Fruit fly (Drosophila melanogaster) whole organism, embryonic: ENCODE data around the gene ppl.

ENCODE experiments used
- Asciz ChIP-seq: fragments of 200-800 bp; sonication (Bioruptor generic); optimal IDR thresholded peaks from 2 replicates; lab custom pipeline; 2017; ENCODE audit warnings: missing biosample characterization, mild to moderate bottlenecking, missing genetic modification characterization, missing genetic modification reagents
- C15 ChIP-seq: fragments of 200-800 bp; sonication (Bioruptor generic); IDR thresholded peaks from 3 replicates; pipeline ENCODE4 v1.3.6; 2022; ENCODE audit warnings: missing biosample characterization, missing genetic modification characterization
- CG1024 ChIP-seq: fragments of 200-800 bp; sonication (Bioruptor generic); IDR thresholded peaks from 2 replicates; pipeline ENCODE4 v1.3.6; 2022; ENCODE audit warnings: missing biosample characterization, missing genetic modification characterization
- CG11093 ChIP-seq: fragments of 200-800 bp; sonication (Bioruptor generic); IDR thresholded peaks from 3 replicates; pipeline ENCODE4 v1.3.6; 2022; ENCODE audit warnings: missing biosample characterization, missing genetic modification characterization
- CG13123 ChIP-seq: fragments of 200-800 bp; sonication (Bioruptor generic); optimal IDR thresholded peaks from 2 replicates; lab custom pipeline; 2016; ENCODE audit warnings: missing biosample characterization, missing genetic modification characterization
- CG14710 ChIP-seq: fragments of 200-800 bp; sonication (Bioruptor generic); optimal IDR thresholded peaks from 3 replicates; lab custom pipeline; 2019; ENCODE audit warnings: missing biosample characterization, mild to moderate bottlenecking, missing genetic modification characterization, moderate library complexity
- CG14965 ChIP-seq: fragments of 200-800 bp; sonication (Bioruptor generic); optimal IDR thresholded peaks from 2 replicates; lab custom pipeline; 2016; ENCODE audit warnings: missing biosample characterization, missing genetic modification characterization, borderline replicate concordance
- CG16813 ChIP-seq: fragments of 200-800 bp; sonication (Bioruptor generic); IDR thresholded peaks from 3 replicates; pipeline ENCODE4 v1.3.6; 2022; ENCODE audit warnings: missing biosample characterization, missing genetic modification characterization; ENCODE audit not compliant: partially characterized antibody
- CG1832 ChIP-seq: fragments of 200-800 bp; sonication (Bioruptor generic); optimal IDR thresholded peaks from 2 replicates; lab custom pipeline; 2017; ENCODE audit warnings: missing biosample characterization, mild to moderate bottlenecking, missing genetic modification characterization, inconsistent platforms
- CG2202 ChIP-seq: fragments of 200-800 bp; sonication (Bioruptor generic); optimal IDR thresholded peaks from 2 replicates; lab custom pipeline; 2018; ENCODE audit warnings: missing biosample characterization, mild to moderate bottlenecking, missing genetic modification characterization
- CG2678 ChIP-seq: fragments of 200-800 bp; sonication (Bioruptor generic); optimal IDR thresholded peaks from 3 replicates; lab custom pipeline; 2019; ENCODE audit warnings: missing biosample characterization, mild to moderate bottlenecking, missing genetic modification characterization, moderate library complexity
- CG30403 ChIP-seq: fragments of 200-800 bp; sonication (Bioruptor generic); optimal IDR thresholded peaks from 3 replicates; lab custom pipeline; 2016; ENCODE audit warnings: missing biosample characterization, missing genetic modification characterization
- CG3065 ChIP-seq: fragments of 200-800 bp; sonication (Bioruptor generic); optimal IDR thresholded peaks from 2 replicates; lab custom pipeline; 2016; ENCODE audit warnings: missing biosample characterization, missing genetic modification characterization
- CG34422 ChIP-seq: fragments of 200-800 bp; sonication (Bioruptor generic); IDR thresholded peaks from 3 replicates; pipeline ENCODE4 v1.3.6; 2022; ENCODE audit warnings: missing biosample characterization, missing genetic modification characterization
- CG8944 ChIP-seq: fragments of 200-800 bp; sonication (Bioruptor generic); optimal IDR thresholded peaks from 3 replicates; lab custom pipeline; 2016; ENCODE audit warnings: missing biosample characterization, missing genetic modification characterization
- CG9727 ChIP-seq: fragments of 200-800 bp; sonication (Bioruptor generic); optimal IDR thresholded peaks from 3 replicates; lab custom pipeline; 2017; ENCODE audit warnings: missing biosample characterization, mild to moderate bottlenecking, missing genetic modification characterization
- CoRest ChIP-seq: fragments of 200-800 bp; sonication (Bioruptor generic); optimal IDR thresholded peaks from 3 replicates; lab custom pipeline; 2018; ENCODE audit warnings: missing biosample characterization, mild to moderate bottlenecking, missing genetic modification characterization, moderate library complexity
- D19B ChIP-seq: fragments of 200-800 bp; sonication (Bioruptor generic); optimal IDR thresholded peaks from 2 replicates; lab custom pipeline; 2017; ENCODE audit warnings: missing biosample characterization, mild to moderate bottlenecking, missing genetic modification characterization
- E2f2 ChIP-seq: fragments of 200-800 bp; sonication (Bioruptor generic); IDR thresholded peaks from 2 replicates; pipeline ENCODE4 v1.3.6; 2022; ENCODE audit warnings: missing biosample characterization, missing genetic modification characterization
- Hr39 ChIP-seq: fragments of >200 bp; optimal IDR thresholded peaks from 2 replicates; lab custom pipeline; 2017
- Hsf ChIP-seq: fragments of 200-800 bp; sonication (Bioruptor generic); optimal IDR thresholded peaks from 3 replicates; lab custom pipeline; 2016; ENCODE audit warnings: missing biosample characterization, missing genetic modification characterization
- Jarid2 ChIP-seq: fragments of 200-800 bp; sonication (Bioruptor generic); optimal IDR thresholded peaks from 3 replicates; lab custom pipeline; 2017; ENCODE audit warnings: mild to moderate bottlenecking, missing biosample characterization, missing genetic modification reagents, missing genetic modification characterization
- Lhr ChIP-seq: fragments of 200-800 bp; sonication (Bioruptor generic); optimal IDR thresholded peaks from 3 replicates; lab custom pipeline; 2017; ENCODE audit warnings: mild to moderate bottlenecking, missing biosample characterization, missing genetic modification reagents, missing genetic modification characterization
- Lim3 ChIP-seq: fragments of 200-800 bp; sonication (Bioruptor generic); IDR thresholded peaks from 2 replicates; pipeline ENCODE4 v1.3.6; 2022; ENCODE audit warnings: missing biosample characterization, missing genetic modification characterization
- Myb ChIP-seq: fragments of 200-800 bp; sonication (Bioruptor generic); optimal IDR thresholded peaks from 2 replicates; lab custom pipeline; 2016; ENCODE audit warnings: missing biosample characterization, missing genetic modification characterization
- Nf-YC ChIP-seq: fragments of 200-800 bp; optimal IDR thresholded peaks from 3 replicates; lab custom pipeline; 2019; ENCODE audit warnings: missing biosample characterization, mild to moderate bottlenecking, missing genetic modification characterization, moderate library complexity
- Ptx1 ChIP-seq: fragments of 200-800 bp; sonication (Bioruptor generic); IDR thresholded peaks from 2 replicates; pipeline ENCODE4 v1.3.6; 2022; ENCODE audit warnings: missing biosample characterization, missing genetic modification characterization
- Side ChIP-seq: fragments of 200-800 bp; sonication (Bioruptor generic); optimal IDR thresholded peaks from 2 replicates; lab custom pipeline; 2016; ENCODE audit warnings: missing biosample characterization, missing genetic modification characterization
- Trl ChIP-seq, 3 experiments: fragments of >200 bp in 2 of 3; fragments of 200-800 bp in 1 of 3; sonication (Bioruptor generic) in 1 of 3; optimal IDR thresholded peaks; 2 replicates in 1 of 3; 3 replicates in 2 of 3; lab custom pipeline; 2016 to 2017; ENCODE audit warnings: missing biosample characterization in 1 of 3, missing genetic modification characterization in 1 of 3
- aop ChIP-seq: fragments of 200-800 bp; sonication (Bioruptor generic); IDR thresholded peaks from 2 replicates; pipeline ENCODE4 v1.3.6; 2022; ENCODE audit warnings: missing biosample characterization, missing genetic modification characterization
- ash1 ChIP-seq: fragments of 200-800 bp; sonication (Bioruptor generic); optimal IDR thresholded peaks from 2 replicates; lab custom pipeline; 2018; ENCODE audit warnings: missing biosample characterization, mild to moderate bottlenecking, missing genetic modification characterization
- bigmax ChIP-seq: fragments of 200-800 bp; sonication (Bioruptor generic); optimal IDR thresholded peaks from 2 replicates; lab custom pipeline; 2018; ENCODE audit warnings: missing biosample characterization, mild to moderate bottlenecking, missing genetic modification characterization
- disco-r ChIP-seq: fragments of 200-800 bp; sonication (Bioruptor generic); optimal IDR thresholded peaks from 2 replicates; lab custom pipeline; 2016; ENCODE audit warnings: missing biosample characterization, missing genetic modification characterization
- dmrt11E ChIP-seq: fragments of 200-800 bp; sonication (Bioruptor generic); optimal IDR thresholded peaks from 3 replicates; lab custom pipeline; 2018; ENCODE audit warnings: missing biosample characterization, mild to moderate bottlenecking, missing genetic modification characterization, moderate library complexity
- dysf ChIP-seq: fragments of 200-800 bp; sonication (Bioruptor generic); IDR thresholded peaks from 3 replicates; pipeline ENCODE4 v1.3.6; 2022; ENCODE audit warnings: missing biosample characterization, missing genetic modification characterization
- gce ChIP-seq: fragments of 200-800 bp; sonication (Bioruptor generic); IDR thresholded peaks from 3 replicates; pipeline ENCODE4 v1.3.6; 2022; ENCODE audit warnings: missing biosample characterization, missing genetic modification characterization
- gcm2 ChIP-seq: fragments of 200-800 bp; sonication (Bioruptor generic); optimal IDR thresholded peaks from 2 replicates; lab custom pipeline; 2016; ENCODE audit warnings: missing biosample characterization, missing genetic modification characterization
- gem ChIP-seq: fragments of 200-800 bp; sonication (Bioruptor generic); optimal IDR thresholded peaks from 2 replicates; lab custom pipeline; 2019; ENCODE audit warnings: missing biosample characterization, mild to moderate bottlenecking, missing genetic modification characterization, moderate library complexity
- ham ChIP-seq: fragments of 200-800 bp; sonication (Bioruptor generic); IDR thresholded peaks from 2 replicates; pipeline ENCODE4 v1.3.6; 2022; ENCODE audit warnings: missing biosample characterization, missing genetic modification characterization
- lbe ChIP-seq: fragments of 200-800 bp; sonication (Bioruptor generic); optimal IDR thresholded peaks from 2 replicates; lab custom pipeline; 2016; ENCODE audit warnings: missing biosample characterization, mild to moderate bottlenecking, missing genetic modification characterization
- lmd ChIP-seq: fragments of 200-800 bp; sonication (Bioruptor generic); IDR thresholded peaks from 2 replicates; pipeline ENCODE4 v1.3.6; 2022; ENCODE audit warnings: missing biosample characterization, missing genetic modification characterization
- salm ChIP-seq: fragments of 200-800 bp; sonication (Bioruptor generic); optimal IDR thresholded peaks from 2 replicates; lab custom pipeline; 2018; ENCODE audit warnings: missing biosample characterization, mild to moderate bottlenecking, missing genetic modification characterization
- sc ChIP-seq, 3 experiments: fragments of >200 bp in 2 of 3; fragments of 200-800 bp in 1 of 3; sonication (Bioruptor generic) in 1 of 3; optimal IDR thresholded peaks; 2 replicates in 2 of 3; 3 replicates in 1 of 3; lab custom pipeline; 2017; ENCODE audit warnings: mild to moderate bottlenecking in 1 of 3, missing biosample characterization in 1 of 3, missing genetic modification characterization in 1 of 3, missing genetic modification reagents in 1 of 3
- sens-2 ChIP-seq: fragments of 200-800 bp; sonication (Bioruptor generic); IDR thresholded peaks from 2 replicates; pipeline ENCODE4 v1.3.6; 2022; ENCODE audit warnings: missing biosample characterization, missing genetic modification characterization
- shn ChIP-seq: fragments of 200-800 bp; sonication (Bioruptor generic); optimal IDR thresholded peaks from 3 replicates; lab custom pipeline; 2016; ENCODE audit warnings: missing biosample characterization, missing genetic modification characterization
- slp2 ChIP-seq: fragments of 200-800 bp; sonication (Bioruptor generic); optimal IDR thresholded peaks from 2 replicates; lab custom pipeline; 2016; ENCODE audit warnings: missing biosample characterization, missing genetic modification characterization
- sna ChIP-seq: fragments of 200-800 bp; sonication (Bioruptor generic); IDR thresholded peaks from 2 replicates; pipeline ENCODE4 v1.3.6; 2022; ENCODE audit warnings: missing biosample characterization, missing genetic modification characterization; ENCODE audit not compliant: partially characterized antibody
- tll ChIP-seq, 2 experiments: fragments of 200-800 bp in 1 of 2; fragments of >200 bp in 1 of 2; sonication (Bioruptor generic) in 1 of 2; optimal IDR thresholded peaks; 2 replicates each; lab custom pipeline; 2017 to 2019; ENCODE audit warnings: missing biosample characterization in 2 of 2, missing genetic modification characterization in 2 of 2, mild to moderate bottlenecking in 1 of 2, moderate library complexity in 1 of 2
- unc-4 ChIP-seq: fragments of 200-800 bp; sonication (Bioruptor generic); IDR thresholded peaks from 2 replicates; pipeline ENCODE4 v1.3.6; 2022; ENCODE audit warnings: missing biosample characterization, missing genetic modification characterization; ENCODE audit not compliant: partially characterized antibody

The ppl gene

dm6 chr3L:21317416-21318259, 36.3 kb upstream of the ppl start, which contains the start of gene Pc (continued):
- no peak for TF ChIP-seq CG1024 (GFP tag; lab: Robert Waterston, UW)
- TF ChIP-seq salm (tag; lab: Kevin White, UChicago): no peak
- TF ChIP-seq C15 (GFP tag; lab: Robert Waterston, UW): no peak
- TF ChIP-seq Ptx1 (GFP tag; lab: Robert Waterston, UW): no peak
- no peak for TF ChIP-seq gcm2 (GFP tag; lab: Kevin White, UChicago)
- TF ChIP-seq sna (GFP tag; lab: Robert Waterston, UW): peak; percentile 53; the same call in 1 of the 2 replicates
- TF ChIP-seq dmrt11E (tag; lab: Kevin White, UChicago): no peak
- TF ChIP-seq CG2202: no peak
- peak; percentile 44 for TF ChIP-seq Nf-YC (tag; lab: Kevin White, UChicago)
- no peak for TF ChIP-seq CG2678 (tag; lab: Kevin White, UChicago)
- no peak for TF ChIP-seq ham (GFP tag; lab: Robert Waterston, UW)
- peak; percentile 51; the same call in 1 of the 3 replicates for TF ChIP-seq CG34422
- no peak for TF ChIP-seq Hr39 (lab: Kevin White, UChicago)
- no peak for TF ChIP-seq sens-2
- peak in 1 of 2 experiments; percentile 46 for TF ChIP-seq tll (GFP tag; optimal IDR thresholded peaks at IDR 0.05; lab: Kevin White, UChicago)
- no peak for TF ChIP-seq Hsf
- peak; percentile 53 for TF ChIP-seq CoRest (tag; lab: Kevin White, UChicago)
- no peak for TF ChIP-seq CG30403 (GFP tag; lab: Kevin White, UChicago)
- no peak for TF ChIP-seq ash1 (GFP tag; lab: Kevin White, UChicago)
- no peak for TF ChIP-seq Lim3 (GFP tag; lab: Robert Waterston, UW)
- TF ChIP-seq CG3065 (GFP tag; lab: Kevin White, UChicago): no peak
- TF ChIP-seq aop (GFP tag; lab: Robert Waterston, UW): no peak
- no peak for TF ChIP-seq CG11093 (GFP tag; lab: Robert Waterston, UW)
- TF ChIP-seq lmd (GFP tag; lab: Robert Waterston, UW): no peak
- no peak for TF ChIP-seq sc (optimal IDR thresholded peaks at IDR 0.05; lab: Kevin White, UChicago)
- TF ChIP-seq sc (GFP tag; optimal IDR thresholded peaks at IDR 0.05; lab: Kevin White, UChicago): no peak
- no peak for TF ChIP-seq Jarid2 (GFP tag; lab: Kevin White, UChicago)
- no peak for TF ChIP-seq CG1832 (GFP tag; lab: Kevin White, UChicago)
- TF ChIP-seq Myb (GFP tag; lab: Kevin White, UChicago): peak; percentile 73
- peak; percentile 88 for TF ChIP-seq CG16813 (GFP tag; lab: Robert Waterston, UW)
- no peak for TF ChIP-seq Side (GFP tag; lab: Kevin White, UChicago)
- TF ChIP-seq E2f2: peak; percentile 64
- TF ChIP-seq CG9727 (GFP tag; lab: Kevin White, UChicago): no peak
- TF ChIP-seq gce (GFP tag; lab: Robert Waterston, UW): no peak
- no peak for TF ChIP-seq shn (GFP tag; lab: Kevin White, UChicago)
- no peak for TF ChIP-seq D19B (GFP tag; lab: Kevin White, UChicago)
- no peak for TF ChIP-seq CG13123 (GFP tag; lab: Kevin White, UChicago)
- no peak for TF ChIP-seq CG14965 (GFP tag; lab: Kevin White, UChicago)
- peak; percentile 91 for TF ChIP-seq Lhr (GFP tag; lab: Kevin White, UChicago)
- peak; percentile 16 for TF ChIP-seq slp2
- no peak for TF ChIP-seq disco-r (GFP tag; lab: Kevin White, UChicago)
- no peak for TF ChIP-seq Asciz (GFP tag; lab: Kevin White, UChicago)
- no peak for TF ChIP-seq Trl (optimal IDR thresholded peaks at IDR 0.05; lab: Kevin White, UChicago)
- peak; percentile 13 for TF ChIP-seq Trl (GFP tag; optimal IDR thresholded peaks at IDR 0.05; lab: Kevin White, UChicago)
- peak; percentile 74 for TF ChIP-seq CG14710 (tag; lab: Kevin White, UChicago)
- no peak for TF ChIP-seq dysf (GFP tag; lab: Robert Waterston, UW)
- no peak for TF ChIP-seq bigmax (GFP tag; lab: Kevin White, UChicago)
- no peak for TF ChIP-seq gem (tag; lab: Kevin White, UChicago)
- peak; percentile 86 for TF ChIP-seq unc-4 (GFP tag; lab: Robert Waterston, UW)
- TF ChIP-seq lbe: no peak
- no peak for TF ChIP-seq CG8944 (GFP tag; lab: Kevin White, UChicago)
